Fruit fly (Drosophila melanogaster) ovary, adult (tissue): ENCODE measurements around the gene bap.

ENCODE experiments used
- CG17801 ChIP-seq: fragments of 200-800 bp; optimal IDR thresholded peaks from 2 replicates; lab custom pipeline; 2019; ENCODE audit warnings: missing biosample characterization, mild to moderate bottlenecking, missing genetic modification characterization, moderate library complexity; ENCODE audit not compliant: partially characterized antibody

Gene bap

DNA sequence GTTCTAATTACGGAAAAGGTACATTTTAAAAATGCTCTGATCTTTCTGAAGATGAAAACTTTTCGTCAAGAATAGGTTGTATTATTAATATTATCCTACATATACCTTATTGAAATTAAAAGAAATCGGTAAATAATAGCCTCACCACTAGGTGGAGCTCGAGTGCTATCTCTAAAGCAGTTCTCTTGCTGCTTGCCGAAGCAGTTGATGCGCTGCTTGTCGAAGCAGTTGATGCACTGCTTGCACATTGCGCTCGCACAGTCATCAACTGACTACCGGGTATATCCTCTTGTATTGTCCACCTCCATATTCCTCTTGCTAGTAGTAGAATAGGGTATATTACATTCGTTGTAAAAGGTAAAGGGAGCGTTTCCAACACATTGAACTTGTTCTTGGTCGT, 19.7 kb downstream of the bap start:
- no peak for TF ChIP-seq CG17801 (GFP tag; lab: Kevin White, UChicago)

DNA sequence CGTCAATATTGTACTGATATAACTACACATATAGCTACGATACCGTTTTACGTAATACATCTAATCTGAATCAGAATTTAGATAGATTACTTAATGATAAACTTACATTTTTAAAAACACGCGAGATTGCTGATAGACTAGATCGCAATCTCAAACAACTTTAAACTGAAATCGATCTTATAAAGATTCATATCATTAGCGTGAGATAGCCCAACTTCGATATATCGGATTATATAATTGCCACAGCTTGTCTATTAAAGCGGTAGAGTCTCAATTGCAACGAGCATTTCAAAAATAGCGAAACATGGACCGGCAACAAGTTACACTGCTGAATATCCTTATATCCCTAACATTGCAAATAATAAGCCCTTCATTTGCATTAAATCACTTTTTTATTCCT, 20.1 kb downstream of the bap start, which contains the start of gene CheB93b:
TSS of gene CheB93b (plus strand) at position 301 of the 400 bp plus-strand sequence.
- TF ChIP-seq CG17801 (GFP tag; lab: Kevin White, UChicago) = no peak

DNA sequence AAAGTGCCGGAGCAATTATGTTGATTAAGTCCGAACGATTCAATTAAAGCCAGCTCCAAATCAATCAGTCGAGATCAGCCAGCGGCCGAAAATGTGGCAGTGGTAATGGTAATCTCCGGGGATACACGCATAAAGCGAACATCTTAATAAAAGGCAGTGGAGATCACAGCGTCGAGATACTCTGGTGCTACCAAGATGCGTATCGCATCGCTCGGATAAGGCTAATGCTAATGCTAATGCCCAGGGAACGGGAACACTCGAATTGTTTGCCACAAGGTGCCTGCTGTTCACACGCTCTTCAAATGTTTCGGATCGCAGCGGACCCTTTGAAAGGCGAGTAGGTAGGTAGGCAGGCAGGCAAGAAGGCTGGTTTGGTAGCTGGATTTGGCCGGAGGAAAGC, 25.5 kb downstream of the bap start:
- TF ChIP-seq CG17801 (GFP tag; lab: Kevin White, UChicago) = no peak

DNA sequence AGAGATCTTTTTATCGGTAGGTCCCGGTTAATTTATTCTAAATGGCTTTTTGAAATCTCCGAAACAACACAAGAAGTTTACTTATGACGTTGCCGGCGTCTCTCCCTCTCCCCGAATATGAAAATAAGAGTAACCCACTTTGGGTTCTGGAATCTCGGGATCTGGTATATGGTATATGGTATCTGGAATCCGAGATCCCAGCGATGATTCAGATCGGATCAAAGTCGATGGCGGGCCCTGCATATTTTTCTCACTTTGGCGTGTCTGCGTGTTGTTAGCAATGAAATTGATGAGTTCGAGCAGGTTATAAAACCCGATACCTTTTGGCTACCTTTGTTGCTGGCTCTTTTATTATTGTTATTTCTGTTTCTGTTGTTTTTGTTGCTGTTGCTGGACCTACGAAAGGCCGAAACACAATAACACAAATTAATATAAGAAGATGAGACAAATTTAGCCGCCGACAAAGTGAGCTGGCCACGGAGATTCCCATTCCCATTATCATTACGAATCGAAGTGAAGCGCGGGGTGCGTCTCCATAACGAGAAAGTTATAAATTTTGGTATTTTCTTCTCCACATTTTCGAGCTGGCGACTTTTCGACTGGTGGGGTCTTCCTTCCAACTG, 26.4 kb downstream of the bap start:
- no peak for TF ChIP-seq CG17801 (GFP tag; lab: Kevin White, UChicago)

DNA sequence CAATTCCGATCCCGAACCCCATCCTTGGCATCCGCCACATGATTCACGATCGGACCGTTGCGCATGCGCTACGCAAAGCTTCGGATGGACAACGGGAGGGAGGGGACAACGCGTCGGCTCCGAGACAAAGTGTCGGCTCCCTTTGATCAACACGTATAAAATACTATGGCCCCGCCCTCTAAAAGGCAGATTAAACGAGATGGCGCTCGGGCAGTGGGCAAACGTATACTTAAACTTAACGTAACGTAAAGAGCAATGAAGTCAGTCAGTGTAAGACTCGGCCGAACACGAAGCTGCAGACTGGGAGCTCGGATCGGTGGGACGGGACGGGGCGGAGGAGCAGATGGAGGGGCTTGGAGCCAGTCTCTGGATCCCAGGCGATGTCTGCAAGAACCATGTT, 28.2 kb downstream of the bap start:
- no peak for TF ChIP-seq CG17801 (GFP tag; lab: Kevin White, UChicago)

DNA sequence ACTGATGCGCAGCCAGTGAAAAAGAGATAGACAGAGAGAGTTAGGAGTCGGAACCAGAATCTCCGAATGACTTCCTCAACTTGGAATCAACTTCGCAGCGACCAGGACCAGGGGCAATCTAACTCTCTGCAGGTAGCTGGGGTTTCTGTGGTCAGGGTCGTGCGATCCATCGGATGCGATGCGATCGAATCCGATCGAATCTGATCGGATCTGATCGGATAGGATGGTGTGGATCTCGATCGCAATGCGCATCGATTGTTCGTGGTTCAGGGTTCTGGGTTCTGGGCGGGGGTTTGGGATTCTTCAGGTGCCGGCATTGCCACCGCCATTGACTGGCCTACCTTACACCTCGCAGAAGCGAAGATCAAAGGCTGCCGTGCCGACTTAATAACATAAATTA, 30.6 kb downstream of the bap start:
- no peak for TF ChIP-seq CG17801 (GFP tag; lab: Kevin White, UChicago)

DNA sequence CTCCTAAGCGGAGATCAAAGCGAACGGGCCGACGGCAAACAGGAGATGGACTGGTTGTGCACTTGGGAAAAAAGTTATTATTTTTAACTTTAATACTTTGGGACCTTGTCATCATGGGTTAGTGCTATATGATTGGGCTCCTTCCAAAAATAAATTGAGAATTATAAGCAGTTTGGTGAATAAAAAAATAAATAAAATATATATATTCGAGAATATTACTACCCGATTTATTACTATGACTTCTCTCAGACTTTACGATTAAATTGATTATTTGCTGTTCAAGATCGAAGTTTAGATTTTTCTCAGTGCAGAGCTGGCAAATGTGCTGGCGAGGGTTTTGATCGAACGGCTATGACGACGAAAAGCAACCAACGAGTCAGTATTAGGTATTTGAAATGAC, 31.3 kb downstream of the bap start:
- no peak for TF ChIP-seq CG17801 (GFP tag; lab: Kevin White, UChicago)

DNA sequence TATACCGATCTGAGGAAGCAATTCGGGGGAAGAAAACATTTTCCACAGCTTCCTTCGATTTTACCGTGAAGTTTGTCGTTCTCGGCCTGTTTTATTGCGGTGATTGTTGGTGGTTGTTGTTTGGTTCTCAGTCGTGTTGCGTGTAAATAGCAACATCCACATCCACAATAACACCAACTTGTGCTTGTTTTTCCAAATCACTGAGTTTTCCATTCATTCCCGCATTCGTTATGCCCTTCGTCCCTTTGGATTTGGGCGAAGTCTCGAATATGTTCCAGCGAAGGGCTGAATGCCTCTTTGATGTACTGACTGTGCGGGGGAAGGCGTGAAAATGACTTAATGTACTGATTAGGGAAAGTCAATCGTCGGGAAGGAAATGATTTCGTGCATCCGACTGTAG, 38.1 kb downstream of the bap start:
- no peak for TF ChIP-seq CG17801 (GFP tag; lab: Kevin White, UChicago)

DNA sequence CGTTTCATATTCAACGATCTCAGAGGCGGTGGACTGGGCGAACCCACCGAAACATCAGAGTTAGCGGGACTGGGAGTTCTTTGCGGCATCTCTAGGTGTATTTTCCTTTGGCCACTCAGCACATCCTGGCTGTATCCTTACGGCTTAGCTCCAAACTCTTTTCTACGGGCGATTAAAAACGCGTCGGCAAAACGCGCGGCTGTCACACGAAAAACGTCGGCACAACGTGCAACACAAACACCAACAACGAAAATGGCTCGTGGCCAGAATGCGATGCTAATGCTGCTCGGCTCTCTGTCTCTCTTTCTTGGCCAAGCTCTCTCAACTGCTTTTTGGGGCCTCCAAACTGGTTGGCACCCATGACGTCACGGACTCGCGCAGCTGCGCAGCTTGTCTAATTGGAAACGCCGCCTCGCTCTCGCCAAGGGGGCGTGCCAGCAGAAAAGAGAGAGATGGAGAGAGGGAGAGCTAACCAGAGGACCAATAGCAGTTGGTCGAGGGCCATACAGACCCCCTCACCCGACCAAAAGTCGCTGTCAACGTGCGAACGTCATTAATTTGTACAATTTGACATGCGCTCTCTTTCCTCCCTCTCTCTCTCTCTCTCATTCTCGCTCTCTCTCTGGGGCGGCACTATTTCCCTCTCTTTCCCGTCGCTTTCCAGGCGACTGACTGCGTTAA, 45.3 kb downstream of the bap start, which contains the start of gene lbl:
TSS of gene lbl (minus strand) at position 255 of the 681 bp plus-strand sequence.
- no peak for TF ChIP-seq CG17801 (GFP tag; lab: Kevin White, UChicago)

DNA sequence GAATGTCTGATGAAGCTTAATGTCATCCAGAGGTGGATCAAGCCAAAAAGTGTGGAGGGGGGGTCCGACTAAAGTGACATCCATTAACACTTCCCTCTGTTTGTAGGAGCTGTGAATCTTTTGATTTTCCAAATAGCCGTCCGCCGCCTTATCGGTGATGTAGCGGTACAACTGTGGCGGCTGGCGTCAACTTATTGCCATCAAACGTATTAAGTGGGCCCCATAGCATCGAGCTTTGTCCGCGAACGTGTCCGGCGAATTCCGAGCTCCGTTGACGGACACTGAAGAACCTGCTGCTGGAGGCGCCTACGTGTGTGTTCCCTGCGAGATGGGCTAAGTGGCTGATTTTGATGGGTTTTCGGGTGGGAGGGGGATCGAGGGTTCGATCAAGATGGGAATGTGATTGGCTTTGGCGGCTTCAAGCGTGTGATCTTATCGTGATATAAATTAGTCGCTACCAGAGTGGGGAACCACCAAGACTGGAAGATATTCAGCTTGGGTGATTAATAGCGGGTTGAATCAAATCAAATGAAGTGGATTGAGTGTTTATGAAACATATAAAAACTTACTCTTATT, 48.9 kb downstream of the bap start:
- TF ChIP-seq CG17801 (GFP tag; lab: Kevin White, UChicago) = no peak
